Fruit fly (Drosophila melanogaster) whole organism: ENCODE results near the gene Fnta.

Source experiments
- CG8478 ChIP-seq: fragments of >200 bp; optimal IDR thresholded peaks from 2 replicates; lab custom pipeline; 2018; ENCODE audit warnings: inconsistent platforms
- Dll ChIP-seq: fragments of >200 bp; optimal IDR thresholded peaks from 2 replicates; lab custom pipeline; 2017
- EcR ChIP-seq, 2 experiments: fragments of >200 bp; optimal IDR thresholded peaks; 2 replicates each; lab custom pipeline; 2017; ENCODE audit warnings: missing biosample characterization in 2 of 2, missing genetic modification characterization in 2 of 2, missing genetic modification reagents in 2 of 2
- psq ChIP-seq: fragments of >200 bp; optimal IDR thresholded peaks from 2 replicates; lab custom pipeline; 2017
- usp ChIP-seq: fragments of >200 bp; optimal IDR thresholded peaks from 2 replicates; lab custom pipeline; 2017; ENCODE audit warnings: missing biosample characterization, missing genetic modification characterization, mixed read lengths

dm6 chr2L:4838494-4839320, 8.2 kb upstream of the Fnta start:
- TF ChIP-seq psq (no peak), Dll (lab: Kevin White, UChicago) (no peak), EcR (GFP tag; optimal IDR thresholded peaks at IDR 0.05; lab: Kevin White, UChicago) (no peak), usp (GFP tag; lab: Kevin White, UChicago) (no peak), CG8478 (lab: Kevin White, UChicago) (no peak)
